Fruit fly (Drosophila melanogaster) whole organism, embryonic: Measurements from ENCODE around the gene orion.

Source experiments
- Abd-B ChIP-seq: fragments of 200-800 bp; sonication (Bioruptor generic); optimal IDR thresholded peaks from 2 replicates; lab custom pipeline; 2018; ENCODE audit warnings: missing biosample characterization, mild to moderate bottlenecking, missing genetic modification characterization, moderate library complexity
- Ada2b ChIP-seq: fragments of 200-800 bp; sonication (Bioruptor generic); IDR thresholded peaks from 2 replicates; pipeline ENCODE4 v1.3.6; 2022; ENCODE audit warnings: missing biosample characterization, missing genetic modification characterization
- Bdp1 ChIP-seq: fragments of 200-800 bp; sonication (Bioruptor generic); optimal IDR thresholded peaks from 3 replicates; lab custom pipeline; 2016; ENCODE audit warnings: missing biosample characterization, missing genetic modification characterization
- Blimp-1 ChIP-seq: fragments of 200-800 bp; sonication (Bioruptor generic); optimal IDR thresholded peaks from 3 replicates; lab custom pipeline; 2018; ENCODE audit warnings: missing biosample characterization, missing genetic modification characterization, mild to moderate bottlenecking, moderate library complexity, missing genetic modification reagents
- CG10366 ChIP-seq: fragments of 200-800 bp; sonication (Bioruptor generic); IDR thresholded peaks from 2 replicates; pipeline ENCODE4 v1.3.6; 2022; ENCODE audit warnings: missing biosample characterization, missing genetic modification characterization
- CG12071 ChIP-seq: fragments of 200-800 bp; sonication (Bioruptor generic); optimal IDR thresholded peaks from 3 replicates; lab custom pipeline; 2018; ENCODE audit warnings: missing biosample characterization, mild to moderate bottlenecking, missing genetic modification characterization
- CG13775 ChIP-seq: fragments of 200-800 bp; sonication (Bioruptor generic); optimal IDR thresholded peaks from 3 replicates; lab custom pipeline; 2017; ENCODE audit warnings: missing biosample characterization, mild to moderate bottlenecking, missing genetic modification characterization
- CG14014 ChIP-seq: fragments of 200-800 bp; sonication (Bioruptor generic); IDR thresholded peaks from 2 replicates; pipeline ENCODE4 v1.3.6; 2022; ENCODE audit warnings: missing biosample characterization, missing genetic modification characterization
- CG14667 ChIP-seq: fragments of 200-800 bp; sonication (Bioruptor generic); IDR thresholded peaks from 2 replicates; pipeline ENCODE4 v1.3.6; 2022; ENCODE audit warnings: missing biosample characterization, missing genetic modification characterization
- CG15269 ChIP-seq: fragments of 200-800 bp; sonication (Bioruptor generic); optimal IDR thresholded peaks from 2 replicates; lab custom pipeline; 2018; ENCODE audit warnings: missing biosample characterization, mild to moderate bottlenecking, missing genetic modification characterization, moderate library complexity
- CG1832 ChIP-seq: fragments of 200-800 bp; sonication (Bioruptor generic); optimal IDR thresholded peaks from 2 replicates; lab custom pipeline; 2017; ENCODE audit warnings: missing biosample characterization, mild to moderate bottlenecking, missing genetic modification characterization, inconsistent platforms
- CG2116 ChIP-seq: fragments of 200-800 bp; sonication (Bioruptor generic); optimal IDR thresholded peaks from 3 replicates; lab custom pipeline; 2018; ENCODE audit warnings: missing biosample characterization, mild to moderate bottlenecking, missing genetic modification characterization
- CG2199 ChIP-seq: fragments of 200-800 bp; sonication (Bioruptor generic); IDR thresholded peaks from 3 replicates; pipeline ENCODE4 v1.3.6; 2022; ENCODE audit warnings: missing biosample characterization, missing genetic modification characterization
- CG30403 ChIP-seq: fragments of 200-800 bp; sonication (Bioruptor generic); optimal IDR thresholded peaks from 3 replicates; lab custom pipeline; 2016; ENCODE audit warnings: missing biosample characterization, missing genetic modification characterization
- CG3163 ChIP-seq: fragments of 200-800 bp; sonication (Bioruptor generic); optimal IDR thresholded peaks from 3 replicates; lab custom pipeline; 2016; ENCODE audit warnings: missing biosample characterization, missing genetic modification characterization
- CG4328 ChIP-seq: fragments of 200-800 bp; sonication (Bioruptor generic); optimal IDR thresholded peaks from 3 replicates; lab custom pipeline; 2017; ENCODE audit warnings: missing biosample characterization, missing genetic modification reagents, missing genetic modification characterization
- CG4360 ChIP-seq: fragments of 200-800 bp; sonication (Bioruptor generic); IDR thresholded peaks from 2 replicates; pipeline ENCODE4 v1.3.6; 2022; ENCODE audit warnings: missing biosample characterization, missing genetic modification characterization
- CG5180 ChIP-seq: fragments of 200-800 bp; sonication (Bioruptor generic); optimal IDR thresholded peaks from 3 replicates; lab custom pipeline; 2017; ENCODE audit warnings: missing biosample characterization, missing genetic modification characterization, mild to moderate bottlenecking, moderate library complexity, missing genetic modification reagents
- CG6765 ChIP-seq: fragments of 200-800 bp; sonication (Bioruptor generic); optimal IDR thresholded peaks from 3 replicates; lab custom pipeline; 2017; ENCODE audit warnings: missing biosample characterization, mild to moderate bottlenecking, missing genetic modification characterization
- CG7372 ChIP-seq: fragments of 200-800 bp; sonication (Bioruptor generic); IDR thresholded peaks from 2 replicates; pipeline ENCODE4 v1.3.6; 2022; ENCODE audit warnings: missing biosample characterization, missing genetic modification characterization
- CG7556 ChIP-seq: fragments of 200-800 bp; sonication (Bioruptor generic); optimal IDR thresholded peaks from 2 replicates; lab custom pipeline; 2017; ENCODE audit warnings: missing biosample characterization, mild to moderate bottlenecking, missing genetic modification characterization
- CG7786 ChIP-seq: fragments of 200-800 bp; sonication (Bioruptor generic); optimal IDR thresholded peaks from 2 replicates; lab custom pipeline; 2016; ENCODE audit warnings: missing biosample characterization, missing genetic modification characterization
- CG8290 ChIP-seq, 3 experiments: fragments of 200-800 bp; sonication (Bioruptor generic); optimal IDR thresholded peaks; 2 replicates each; lab custom pipeline; 2016 to 2019; ENCODE audit warnings: missing biosample characterization in 3 of 3, missing genetic modification characterization in 3 of 3, mild to moderate bottlenecking in 2 of 3, moderate library complexity in 1 of 3
- CG8944 ChIP-seq: fragments of 200-800 bp; sonication (Bioruptor generic); optimal IDR thresholded peaks from 3 replicates; lab custom pipeline; 2016; ENCODE audit warnings: missing biosample characterization, missing genetic modification characterization
- CG9609 ChIP-seq: fragments of 200-800 bp; sonication (Bioruptor generic); optimal IDR thresholded peaks from 3 replicates; lab custom pipeline; 2016; ENCODE audit warnings: missing biosample characterization, missing genetic modification characterization
- CkIIα-i1 ChIP-seq: fragments of 200-800 bp; sonication (Bioruptor generic); IDR thresholded peaks from 2 replicates; pipeline ENCODE4 v1.3.6; 2022; ENCODE audit warnings: missing biosample characterization, missing genetic modification characterization
- Doc3 ChIP-seq: fragments of 200-800 bp; sonication (Bioruptor generic); IDR thresholded peaks from 3 replicates; pipeline ENCODE4 v1.3.6; 2022; ENCODE audit warnings: missing biosample characterization, missing genetic modification characterization; ENCODE audit not compliant: partially characterized antibody
- HmgZ ChIP-seq: fragments of 200-800 bp; sonication (Bioruptor generic); optimal IDR thresholded peaks from 2 replicates; lab custom pipeline; 2018; ENCODE audit warnings: missing biosample characterization, mild to moderate bottlenecking, missing genetic modification characterization
- Mad ChIP-seq: fragments of 200-800 bp; sonication (Bioruptor generic); optimal IDR thresholded peaks from 2 replicates; lab custom pipeline; 2016; ENCODE audit warnings: missing biosample characterization, missing genetic modification characterization
- Meics ChIP-seq: fragments of 200-800 bp; sonication (Bioruptor generic); optimal IDR thresholded peaks from 2 replicates; lab custom pipeline; 2017; ENCODE audit warnings: missing biosample characterization, mild to moderate bottlenecking, missing genetic modification characterization
- NFAT ChIP-seq: fragments of 200-800 bp; sonication (Bioruptor generic); IDR thresholded peaks from 2 replicates; pipeline ENCODE4 v1.3.6; 2022; ENCODE audit warnings: missing biosample characterization, missing genetic modification characterization
- NK7.1 ChIP-seq: fragments of 200-800 bp; sonication (Bioruptor generic); optimal IDR thresholded peaks from 3 replicates; lab custom pipeline; 2016; ENCODE audit warnings: missing biosample characterization, missing genetic modification characterization
- Sry-δ ChIP-seq: fragments of 200-800 bp; sonication (Bioruptor generic); optimal IDR thresholded peaks from 2 replicates; lab custom pipeline; 2016; ENCODE audit warnings: missing biosample characterization, missing genetic modification characterization
- Trl ChIP-seq, 3 experiments: fragments of >200 bp in 2 of 3; fragments of 200-800 bp in 1 of 3; sonication (Bioruptor generic) in 1 of 3; optimal IDR thresholded peaks; 2 replicates in 1 of 3; 3 replicates in 2 of 3; lab custom pipeline; 2016 to 2017; ENCODE audit warnings: missing biosample characterization in 1 of 3, missing genetic modification characterization in 1 of 3
- YL-1 ChIP-seq: fragments of 200-800 bp; sonication (Bioruptor generic); optimal IDR thresholded peaks from 3 replicates; lab custom pipeline; 2017; ENCODE audit warnings: missing biosample characterization, mild to moderate bottlenecking, missing genetic modification characterization
- ab ChIP-seq: fragments of 200-800 bp; sonication (Bioruptor generic); optimal IDR thresholded peaks from 2 replicates; lab custom pipeline; 2016; ENCODE audit warnings: missing biosample characterization, missing genetic modification characterization
- aop ChIP-seq: fragments of 200-800 bp; sonication (Bioruptor generic); IDR thresholded peaks from 2 replicates; pipeline ENCODE4 v1.3.6; 2022; ENCODE audit warnings: missing biosample characterization, missing genetic modification characterization
- corto ChIP-seq: fragments of 200-800 bp; sonication (Bioruptor generic); optimal IDR thresholded peaks from 2 replicates; lab custom pipeline; 2016; ENCODE audit warnings: missing biosample characterization, mild to moderate bottlenecking, missing genetic modification characterization, moderate library complexity
- fd96Cb ChIP-seq: fragments of 200-800 bp; sonication (Bioruptor generic); optimal IDR thresholded peaks from 2 replicates; lab custom pipeline; 2018; ENCODE audit warnings: missing biosample characterization, mild to moderate bottlenecking, missing genetic modification characterization, moderate library complexity
- klu ChIP-seq: fragments of 200-800 bp; sonication (Bioruptor generic); IDR thresholded peaks from 2 replicates; pipeline ENCODE4 v1.3.6; 2022; ENCODE audit warnings: missing biosample characterization, missing genetic modification characterization
- lbe ChIP-seq: fragments of 200-800 bp; sonication (Bioruptor generic); optimal IDR thresholded peaks from 2 replicates; lab custom pipeline; 2016; ENCODE audit warnings: missing biosample characterization, mild to moderate bottlenecking, missing genetic modification characterization
- lov ChIP-seq, 2 experiments: fragments of 200-800 bp in 1 of 2; fragments of >200 bp in 1 of 2; sonication (Bioruptor generic) in 1 of 2; IDR thresholded peaks in 1 of 2; optimal IDR thresholded peaks in 1 of 2; 2 replicates in 1 of 2; 3 replicates in 1 of 2; pipeline versions ENCODE4 v1.3.6 to Lab custom; 2017 to 2022; ENCODE audit warnings: missing biosample characterization in 1 of 2, missing genetic modification characterization in 1 of 2
- mld ChIP-seq: fragments of 200-800 bp; sonication (Bioruptor generic); IDR thresholded peaks from 3 replicates; pipeline ENCODE4 v1.3.6; 2022; ENCODE audit warnings: missing biosample characterization, missing genetic modification characterization; ENCODE audit not compliant: partially characterized antibody
- schlank ChIP-seq: fragments of 200-800 bp; sonication (Bioruptor generic); optimal IDR thresholded peaks from 2 replicates; lab custom pipeline; 2018; ENCODE audit warnings: missing biosample characterization, mild to moderate bottlenecking, missing genetic modification characterization
- tna ChIP-seq: fragments of 200-800 bp; sonication (Bioruptor generic); IDR thresholded peaks from 2 replicates; pipeline ENCODE4 v1.3.6; 2022; ENCODE audit warnings: missing biosample characterization, missing genetic modification characterization; ENCODE audit not compliant: partially characterized antibody
- toy ChIP-seq: fragments of 200-800 bp; sonication (Bioruptor generic); IDR thresholded peaks from 2 replicates; pipeline ENCODE4 v1.3.6; 2022; ENCODE audit warnings: missing biosample characterization, missing genetic modification characterization
- vfl ChIP-seq: fragments of 200-800 bp; sonication (Bioruptor generic); optimal IDR thresholded peaks from 2 replicates; lab custom pipeline; 2016; ENCODE audit warnings: missing biosample characterization, missing genetic modification characterization

orion gene

dm6 chrX:7901153-7902038 is 45.3 kb downstream of the orion start, which contains the start of the genes RpS6 and bys (continued):
- TF ChIP-seq CG8944 (GFP tag; lab: Kevin White, UChicago) (peak; percentile 32), CG10366 (peak; percentile 53), CG1832 (no peak), Sry-δ (GFP tag; lab: Kevin White, UChicago) (peak; percentile 78), fd96Cb (tag; lab: Kevin White, UChicago) (no peak), CG3163 (no peak), Abd-B (GFP tag; lab: Kevin White, UChicago) (peak; percentile 13), toy (GFP tag; lab: Robert Waterston, UW) (no peak), CG14014 (GFP tag; lab: Robert Waterston, UW) (peak; percentile 42; the same call in 1 of the 2 replicates), mld (GFP tag; lab: Robert Waterston, UW) (peak; percentile 86; the same call in 2 of the 3 replicates), CG8290 (GFP tag; optimal IDR thresholded peaks at IDR 0.05; lab: Kevin White, UChicago) (no peak), CG8290 (tag; optimal IDR thresholded peaks at IDR 0.05; lab: Kevin White, UChicago) (peak in 1 of 2 experiments; percentile 65), CG7786 (GFP tag; lab: Kevin White, UChicago) (no peak), Ada2b (GFP tag; lab: Robert Waterston, UW) (peak; percentile 40; the same call in 1 of the 2 replicates), schlank (tag; lab: Kevin White, UChicago) (peak; percentile 64), CG6765 (GFP tag; lab: Kevin White, UChicago) (peak; percentile 75), tna (GFP tag; lab: Robert Waterston, UW) (peak; percentile 68; the same call in 1 of the 2 replicates), Doc3 (GFP tag; lab: Robert Waterston, UW) (peak; percentile 71; the same call in 2 of the 3 replicates), NK7.1 (GFP tag; lab: Kevin White, UChicago) (no peak), CG13775 (peak; percentile 66), Meics (peak; percentile 66), CkIIα-i1 (GFP tag; lab: Robert Waterston, UW) (no peak), YL-1 (GFP tag; lab: Kevin White, UChicago) (peak; percentile 63), CG30403 (peak; percentile 68), klu (no peak), CG9609 (GFP tag; lab: Kevin White, UChicago) (no peak), Bdp1 (no peak), Blimp-1 (no peak), corto (GFP tag; lab: Kevin White, UChicago) (no peak), lov (optimal IDR thresholded peaks at IDR 0.05; lab: Kevin White, UChicago) (no peak), lov (GFP tag; IDR thresholded peaks at IDR 0.05; lab: Robert Waterston, UW) (0 out of 3 replicates have a peak, but pooled peaks have one; percentile 66), CG7556 (GFP tag; lab: Kevin White, UChicago) (peak; percentile 49), NFAT (GFP tag; lab: Robert Waterston, UW) (peak; percentile 81), CG14667 (peak; percentile 27; the same call in 1 of the 2 replicates), CG4360 (GFP tag; lab: Robert Waterston, UW) (no peak), CG2116 (peak; percentile 91), HmgZ (tag; lab: Kevin White, UChicago) (no peak), lbe (GFP tag; lab: Kevin White, UChicago) (peak; percentile 56), CG12071 (GFP tag; lab: Kevin White, UChicago) (peak; percentile 55), CG15269 (peak; percentile 24), CG5180 (GFP tag; lab: Kevin White, UChicago) (peak; percentile 24), aop (GFP tag; lab: Robert Waterston, UW) (peak; percentile 88), Mad (GFP tag; lab: Kevin White, UChicago) (peak; percentile 10), vfl (GFP tag; lab: Kevin White, UChicago) (no peak), CG7372 (GFP tag; lab: Robert Waterston, UW) (no peak), Trl (optimal IDR thresholded peaks at IDR 0.05; lab: Kevin White, UChicago) (no peak), Trl (GFP tag; optimal IDR thresholded peaks at IDR 0.05; lab: Kevin White, UChicago) (peak; percentile 10), CG4328 (GFP tag; lab: Kevin White, UChicago) (peak; percentile 15), CG2199 (peak; percentile 79; the same call in 1 of the 3 replicates), ab (GFP tag; lab: Kevin White, UChicago) (no peak)
